Worm (Caenorhabditis elegans) whole organism, L4/young adult: Measurements from ENCODE around the gene abu-4.

Experiments used
- W03F9.2 ChIP-seq: fragments of 150-350 bp; optimal IDR thresholded peaks from 2 replicates; lab custom pipeline; 2014; ENCODE audit warnings: missing biosample characterization, missing genetic modification characterization
- dao-5 ChIP-seq: sonication (generic microtip); optimal IDR thresholded peaks from 2 replicates; lab custom pipeline; 2016; ENCODE audit warnings: missing genotype, missing genetic modification characterization, moderate library complexity, missing compliant biosample characterization
- him-1 ChIP-seq: sonication (generic microtip); optimal IDR thresholded peaks from 2 replicates; lab custom pipeline; 2016; ENCODE audit warnings: missing genotype, missing genetic modification reagents, missing genetic modification characterization, missing compliant biosample characterization

DNA sequence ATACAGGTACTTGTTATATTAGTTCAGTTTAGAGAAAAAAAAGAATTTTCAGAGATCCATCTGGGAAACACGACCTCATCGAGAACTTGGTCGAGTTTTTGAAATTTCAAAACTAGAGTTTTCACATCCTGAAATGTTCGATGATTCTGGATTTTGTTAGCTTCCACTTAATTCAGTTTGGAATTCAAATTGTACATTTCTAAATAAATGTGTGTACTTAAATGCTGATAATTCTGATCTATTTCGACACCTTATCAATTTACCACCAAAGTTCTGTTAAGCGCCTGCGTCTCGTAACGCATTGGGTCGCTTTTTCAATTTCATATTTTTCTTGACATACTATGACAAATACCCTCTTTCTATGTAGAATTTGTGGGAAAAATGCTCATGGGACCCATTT is 19.9 kb downstream of the abu-4 start, which contains the start of gene nhr-226:
- TF ChIP-seq him-1 (tag; lab: Kevin White, UChicago) (no peak), W03F9.2 (tag; lab: Kevin White, UChicago) (no peak), dao-5 (tag; lab: Kevin White, UChicago) (no peak)
